Worm (Caenorhabditis elegans) whole organism, young adult: Measurements from ENCODE around the gene acd-4.

ENCODE experiments used
- attf-3 ChIP-seq: fragments of 200-800 bp; sonication (Bioruptor generic); conservative IDR thresholded peaks from 2 replicates; pipeline ENCODE4 v1.3.6; 2022; ENCODE audit warnings: missing genetic modification reagents, missing genetic modification characterization, missing compliant biosample characterization
- madf-6 ChIP-seq: fragments of 200-800 bp; sonication (Bioruptor generic); IDR thresholded peaks from 2 replicates; pipeline ENCODE4 v1.3.6; 2022; ENCODE audit warnings: missing genetic modification reagents, missing genetic modification characterization, missing compliant biosample characterization
- pha-4 ChIP-seq: fragments of 150-350 bp; sonication (generic microtip); optimal IDR thresholded peaks from 2 replicates; lab custom pipeline; 2014; ENCODE audit warnings: missing biosample characterization, missing genetic modification reagents, missing genetic modification characterization

ce11 chrV:8660475-8660874, 22.5 kb downstream of the acd-4 start:
- TF ChIP-seq attf-3 (GFP tag; lab: Robert Waterston, UW) (no peak), madf-6 (GFP tag; lab: Robert Waterston, UW) (no peak), pha-4 (tag; lab: Kevin White, UChicago) (no peak)
